Fruit fly (Drosophila melanogaster): ENCODE results near the gene CG33500.

CG33500 gene

dm6 chr3L:11484483-11484882, 24.0 kb upstream of the CG33500 start (continued):
- TF ChIP-seq lola (GFP tag; optimal IDR thresholded peaks at IDR 0.05) (no peak), Aef1 (GFP tag; IDR thresholded peaks at IDR 0.05) (no peak), slp2 (GFP tag; optimal IDR thresholded peaks at IDR 0.05) (no peak), nmo (GFP tag; optimal IDR thresholded peaks at IDR 0.05) (peak; percentile 44), lab (GFP tag; optimal IDR thresholded peaks at IDR 0.05) (peak; percentile 45), amos (GFP tag; IDR thresholded peaks at IDR 0.05; ENCODE audit: partially characterized antibody) (no peak), chm (GFP tag; IDR thresholded peaks at IDR 0.05) (no peak), CG5953 (GFP tag; IDR thresholded peaks at IDR 0.05) (no peak), klu (GFP tag; IDR thresholded peaks at IDR 0.05) (no peak), hbn (GFP tag; IDR thresholded peaks at IDR 0.05; ENCODE audit: partially characterized antibody) (no peak), lmd (GFP tag; IDR thresholded peaks at IDR 0.05) (no peak), ranshi (GFP tag; IDR thresholded peaks at IDR 0.05) (no peak), trh (GFP tag; optimal IDR thresholded peaks at IDR 0.05) (no peak), CG7963 (GFP tag; IDR thresholded peaks at IDR 0.05; ENCODE audit: partially characterized antibody) (no peak), z (GFP tag; IDR thresholded peaks at IDR 0.05) (no peak), CG10147 (GFP tag; optimal IDR thresholded peaks at IDR 0.05) (peak; percentile 16), Dek (tag; optimal IDR thresholded peaks at IDR 0.05) (no peak), CG10431 (GFP tag; optimal IDR thresholded peaks at IDR 0.05) (no peak), wor (GFP tag; IDR thresholded peaks at IDR 0.05) (peak; percentile 11; the same call in 1 of the 2 replicates), CG2199 (GFP tag; IDR thresholded peaks at IDR 0.05) (no peak), CTCF (GFP tag; optimal IDR thresholded peaks at IDR 0.05) (peak; percentile 10), eve (GFP tag; optimal IDR thresholded peaks at IDR 0.05) (peak in 1 of 2 experiments; percentile 12), inv (GFP tag; IDR thresholded peaks at IDR 0.05; ENCODE audit: partially characterized antibody) (no peak), CG12236 (GFP tag; optimal IDR thresholded peaks at IDR 0.05) (no peak), CG6813 (GFP tag; optimal IDR thresholded peaks at IDR 0.05) (peak; percentile 20), fru (optimal IDR thresholded peaks at IDR 0.05) (no peak), CG33213 (GFP tag; optimal IDR thresholded peaks at IDR 0.05) (no peak), sd (tag; optimal IDR thresholded peaks at IDR 0.05) (no peak), seq (GFP tag; IDR thresholded peaks at IDR 0.05) (no peak), CG10979 (tag; optimal IDR thresholded peaks at IDR 0.05) (peak; percentile 57), CG31365 (tag; optimal IDR thresholded peaks at IDR 0.05) (no peak), ATbp (GFP tag; optimal IDR thresholded peaks at IDR 0.05) (peak; percentile 10), aop (GFP tag; IDR thresholded peaks at IDR 0.05) (no peak), CG2678 (tag; optimal IDR thresholded peaks at IDR 0.05) (peak; percentile 62), sob (GFP tag; IDR thresholded peaks at IDR 0.05) (no peak), NC2β (GFP tag; optimal IDR thresholded peaks at IDR 0.05) (no peak), Atf6 (GFP tag; IDR thresholded peaks at IDR 0.05) (no peak), CG3281 (GFP tag; optimal IDR thresholded peaks at IDR 0.05) (peak; percentile 45), CG2712 (tag; optimal IDR thresholded peaks at IDR 0.05) (peak; percentile 27), sim (GFP tag; IDR thresholded peaks at IDR 0.05) (0 out of 2 replicates have a peak, but pooled peaks have one; percentile 12), CG13424 (tag; optimal IDR thresholded peaks at IDR 0.05) (no peak), maf-S (GFP tag; optimal IDR thresholded peaks at IDR 0.05) (no peak), CG3995 (GFP tag; optimal IDR thresholded peaks at IDR 0.05) (no peak), CG11723 (GFP tag; optimal IDR thresholded peaks at IDR 0.05) (no peak), CG15696 (tag; optimal IDR thresholded peaks at IDR 0.05) (no peak), CG1603 (tag; optimal IDR thresholded peaks at IDR 0.05) (no peak), sqz (GFP tag; optimal IDR thresholded peaks at IDR 0.05) (no peak), CG8765 (GFP tag; IDR thresholded peaks at IDR 0.05) (no peak), h (optimal IDR thresholded peaks at IDR 0.05) (no peak), CG12744 (GFP tag; optimal IDR thresholded peaks at IDR 0.05) (no peak), Nf-YB (GFP tag; optimal IDR thresholded peaks at IDR 0.05) (no peak), CG7839 (tag; optimal IDR thresholded peaks at IDR 0.05) (peak; percentile 35), CG6765 (GFP tag; optimal IDR thresholded peaks at IDR 0.05) (peak; percentile 43)

Data from whole organism, embryonic.